Worm (Caenorhabditis elegans) whole organism, young adult: ENCODE results near the gene gcy-33.

Experiments used
- B0019.2 ChIP-seq: fragments of 200-800 bp; sonication (Bioruptor generic); conservative IDR thresholded peaks from 2 replicates; pipeline ENCODE4 v1.3.6; 2022; ENCODE audit warnings: missing genetic modification reagents, missing genetic modification characterization, missing compliant biosample characterization
- B0035.1 ChIP-seq: sonication (generic microtip); optimal IDR thresholded peaks from 2 replicates; lab custom pipeline; 2016; ENCODE audit warnings: missing genetic modification characterization, mild to moderate bottlenecking, missing compliant biosample characterization, missing genotype, missing genetic modification reagents
- B0261.1 ChIP-seq: sonication (generic microtip); optimal IDR thresholded peaks from 2 replicates; lab custom pipeline; 2016; ENCODE audit warnings: mild to moderate bottlenecking, missing genetic modification characterization, moderate library complexity, missing compliant biosample characterization
- B0336.3 ChIP-seq: fragments of 200-800 bp; sonication (Bioruptor generic); IDR thresholded peaks from 2 replicates; pipeline ENCODE4 v1.3.6; 2022; ENCODE audit warnings: missing genetic modification characterization, missing compliant biosample characterization
- C06A6.2 ChIP-seq: fragments of 200-800 bp; sonication (Bioruptor generic); conservative IDR thresholded peaks from 2 replicates; pipeline ENCODE4 v1.3.6; 2022; ENCODE audit warnings: missing genetic modification characterization, missing compliant biosample characterization
- D2030.7 ChIP-seq: fragments of 200-800 bp; sonication (Bioruptor generic); IDR thresholded peaks from 2 replicates; pipeline ENCODE4 v1.3.6; 2022; ENCODE audit warnings: missing genetic modification reagents, missing genetic modification characterization, missing compliant biosample characterization
- F10E7.11 ChIP-seq: sonication (generic microtip); optimal IDR thresholded peaks from 2 replicates; lab custom pipeline; 2017; ENCODE audit warnings: mild to moderate bottlenecking, missing genetic modification characterization, moderate library complexity, missing compliant biosample characterization
- F23B12.7 ChIP-seq: sonication (generic microtip); optimal IDR thresholded peaks from 2 replicates; lab custom pipeline; 2017; ENCODE audit warnings: missing genetic modification characterization, mild to moderate bottlenecking, missing compliant biosample characterization, antibody characterized with exemption, moderate library complexity; ENCODE audit not compliant: insufficient read depth
- F33H1.4 ChIP-seq: fragments of 200-800 bp; sonication (Bioruptor generic); IDR thresholded peaks from 2 replicates; pipeline ENCODE4 v1.3.6; 2022; ENCODE audit warnings: missing genetic modification reagents, missing genetic modification characterization, missing compliant biosample characterization
- F55B11.4 ChIP-seq: sonication (generic microtip); optimal IDR thresholded peaks from 2 replicates; lab custom pipeline; 2016; ENCODE audit warnings: missing compliant biosample characterization, missing genetic modification characterization, borderline replicate concordance; ENCODE audit not compliant: insufficient read depth
- F57C9.4 ChIP-seq: sonication (generic microtip); optimal IDR thresholded peaks from 2 replicates; lab custom pipeline; 2017; ENCODE audit warnings: mild to moderate bottlenecking, missing genetic modification characterization, missing compliant biosample characterization
- K12H6.12 ChIP-seq: fragments of 200-800 bp; sonication (Bioruptor generic); optimal IDR thresholded peaks from 2 replicates; lab custom pipeline; 2018; ENCODE audit warnings: mild to moderate bottlenecking, missing genetic modification characterization, missing compliant biosample characterization
- T07F8.4 ChIP-seq: sonication (generic microtip); optimal IDR thresholded peaks from 2 replicates; lab custom pipeline; 2016; ENCODE audit warnings: mild to moderate bottlenecking, missing genetic modification characterization, moderate library complexity, missing compliant biosample characterization
- T26A5.8 ChIP-seq: sonication (generic microtip); optimal IDR thresholded peaks from 2 replicates; lab custom pipeline; 2016; ENCODE audit warnings: missing genetic modification characterization, missing compliant biosample characterization
- Y53G8AR.9 ChIP-seq: fragments of 200-800 bp; sonication (Bioruptor generic); conservative IDR thresholded peaks from 2 replicates; pipeline ENCODE4 v1.3.6; 2022; ENCODE audit warnings: missing genetic modification reagents, missing genetic modification characterization, missing compliant biosample characterization
- Y56A3A.18 ChIP-seq: fragments of 200-800 bp; sonication (Bioruptor generic); IDR thresholded peaks from 2 replicates; pipeline ENCODE4 v1.3.6; 2022; ENCODE audit warnings: missing genetic modification reagents, missing genetic modification characterization, missing compliant biosample characterization
- akir-1 ChIP-seq: fragments of 200-800 bp; sonication (Bioruptor generic); optimal IDR thresholded peaks from 2 replicates; lab custom pipeline; 2018; ENCODE audit warnings: mild to moderate bottlenecking, missing genetic modification characterization, moderate library complexity, missing compliant biosample characterization
- ama-1 ChIP-seq, 3 experiments: fragments of 150-350 bp in 1 of 3; sonication (generic microtip) in 2 of 3; optimal IDR thresholded peaks; 2 replicates each; lab custom pipeline; 2014 to 2018; ENCODE audit warnings: missing biosample characterization in 2 of 3, missing genetic modification characterization in 2 of 3, missing genetic modification reagents in 2 of 3
- aptf-2 ChIP-seq: fragments of 200-800 bp; sonication (Bioruptor generic); conservative IDR thresholded peaks from 2 replicates; pipeline ENCODE4 v1.3.6; 2022; ENCODE audit warnings: missing genetic modification reagents, missing genetic modification characterization, missing compliant biosample characterization
- attf-3 ChIP-seq: fragments of 200-800 bp; sonication (Bioruptor generic); conservative IDR thresholded peaks from 2 replicates; pipeline ENCODE4 v1.3.6; 2022; ENCODE audit warnings: missing genetic modification reagents, missing genetic modification characterization, missing compliant biosample characterization
- bed-2 ChIP-seq: fragments of 200-800 bp; sonication (Bioruptor generic); IDR thresholded peaks from 2 replicates; pipeline ENCODE4 v1.3.6; 2022; ENCODE audit warnings: missing genetic modification reagents, missing genetic modification characterization, missing compliant biosample characterization
- cebp-1 ChIP-seq, 2 experiments: fragments of 200-800 bp in 1 of 2; sonication (Bioruptor generic) in 1 of 2; sonication (generic microtip) in 1 of 2; IDR thresholded peaks in 1 of 2; optimal IDR thresholded peaks in 1 of 2; 2 replicates each; pipeline versions ENCODE4 v1.3.6 to Lab custom; 2017 to 2022; ENCODE audit warnings: missing compliant biosample characterization in 2 of 2, missing genetic modification characterization in 2 of 2, mild to moderate bottlenecking in 1 of 2, missing genetic modification reagents in 1 of 2, moderate library complexity in 1 of 2
- ceh-27 ChIP-seq: fragments of 200-800 bp; sonication (Bioruptor generic); optimal IDR thresholded peaks from 2 replicates; lab custom pipeline; 2018; ENCODE audit warnings: mild to moderate bottlenecking, missing genetic modification characterization, moderate library complexity, missing compliant biosample characterization
- ceh-79 ChIP-seq: sonication (generic microtip); optimal IDR thresholded peaks from 2 replicates; lab custom pipeline; 2017; ENCODE audit warnings: mild to moderate bottlenecking, missing genetic modification characterization, missing compliant biosample characterization
- dpl-1 ChIP-seq: fragments of 150-350 bp; optimal IDR thresholded peaks from 2 replicates; lab custom pipeline; 2014; ENCODE audit warnings: missing biosample characterization, missing genetic modification reagents, missing genetic modification characterization
- efl-1 ChIP-seq: fragments of 150-350 bp; optimal IDR thresholded peaks from 2 replicates; lab custom pipeline; 2014; ENCODE audit warnings: missing biosample characterization, missing genetic modification reagents, missing genetic modification characterization
- ekl-4 ChIP-seq: fragments of 200-800 bp; sonication (Bioruptor generic); IDR thresholded peaks from 2 replicates; pipeline ENCODE4 v1.3.6; 2022; ENCODE audit warnings: missing genetic modification reagents, missing genetic modification characterization, missing compliant biosample characterization
- hmg-1.2 ChIP-seq: fragments of 200-800 bp; sonication (Bioruptor generic); IDR thresholded peaks from 2 replicates; pipeline ENCODE4 v1.3.6; 2022; ENCODE audit warnings: missing genetic modification reagents, missing genetic modification characterization, missing compliant biosample characterization
- hmg-20 ChIP-seq: fragments of 200-800 bp; sonication (Bioruptor generic); IDR thresholded peaks from 2 replicates; pipeline ENCODE4 v1.3.6; 2022; ENCODE audit warnings: missing genetic modification reagents, missing genetic modification characterization, missing compliant biosample characterization
- hrde-1 ChIP-seq: sonication (generic microtip); optimal IDR thresholded peaks from 2 replicates; lab custom pipeline; 2016; ENCODE audit warnings: missing genetic modification characterization, mild to moderate bottlenecking, missing compliant biosample characterization, moderate library complexity, missing genotype, missing genetic modification reagents, borderline replicate concordance
- hsf-1 ChIP-seq: fragments of 200-800 bp; sonication (Bioruptor generic); IDR thresholded peaks from 2 replicates; pipeline ENCODE4 v1.3.6; 2022; ENCODE audit warnings: missing genetic modification reagents, missing genetic modification characterization, missing compliant biosample characterization
- lin-35 ChIP-seq, 3 experiments: fragments of 150-350 bp in 2 of 3; sonication (generic microtip) in 1 of 3; optimal IDR thresholded peaks; 2 replicates each; lab custom pipeline; 2014 to 2018; ENCODE audit warnings: missing biosample characterization in 3 of 3, missing genetic modification characterization in 3 of 3, missing genetic modification reagents in 3 of 3
- lin-40 ChIP-seq: sonication (generic microtip); optimal IDR thresholded peaks from 2 replicates; lab custom pipeline; 2016; ENCODE audit warnings: missing genetic modification characterization, mild to moderate bottlenecking, missing compliant biosample characterization, missing genotype, missing genetic modification reagents
- madf-6 ChIP-seq: fragments of 200-800 bp; sonication (Bioruptor generic); IDR thresholded peaks from 2 replicates; pipeline ENCODE4 v1.3.6; 2022; ENCODE audit warnings: missing genetic modification reagents, missing genetic modification characterization, missing compliant biosample characterization
- mel-28 ChIP-seq: sonication (generic microtip); optimal IDR thresholded peaks from 2 replicates; lab custom pipeline; 2016; ENCODE audit warnings: borderline replicate concordance, mild to moderate bottlenecking, missing genetic modification characterization, missing compliant biosample characterization
- nhr-120 ChIP-seq: fragments of 200-800 bp; sonication (Bioruptor generic); IDR thresholded peaks from 2 replicates; pipeline ENCODE4 v1.3.6; 2022; ENCODE audit warnings: missing genetic modification characterization, missing compliant biosample characterization
- nhr-80 ChIP-seq: sonication (generic microtip); optimal IDR thresholded peaks from 2 replicates; lab custom pipeline; 2016; ENCODE audit warnings: missing genetic modification characterization, missing compliant biosample characterization
- pbrm-1 ChIP-seq: fragments of 200-800 bp; sonication (Bioruptor generic); IDR thresholded peaks from 2 replicates; pipeline ENCODE4 v1.3.6; 2022; ENCODE audit warnings: missing genetic modification reagents, missing genetic modification characterization, missing compliant biosample characterization
- rpc-1 ChIP-seq, 2 experiments: fragments of 150-350 bp in 1 of 2; sonication (generic microtip) in 1 of 2; optimal IDR thresholded peaks; 2 replicates each; lab custom pipeline; 2014 to 2018; ENCODE audit warnings: missing biosample characterization in 1 of 2, missing genetic modification characterization in 1 of 2, missing genetic modification reagents in 1 of 2, missing genotype in 1 of 2
- snpc-1.3 ChIP-seq: sonication (generic microtip); optimal IDR thresholded peaks from 2 replicates; lab custom pipeline; 2017; ENCODE audit warnings: missing genetic modification characterization, mild to moderate bottlenecking, missing compliant biosample characterization, antibody characterized with exemption, moderate library complexity, missing genotype, missing genetic modification reagents; ENCODE audit not compliant: insufficient read depth
- tbp1 ChIP-seq: fragments of 200-800 bp; sonication (Bioruptor generic); optimal IDR thresholded peaks from 2 replicates; lab custom pipeline; 2018; ENCODE audit warnings: mild to moderate bottlenecking, missing genetic modification characterization, missing compliant biosample characterization
- tlf-1 ChIP-seq: fragments of 200-800 bp; sonication (Bioruptor generic); optimal IDR thresholded peaks from 2 replicates; lab custom pipeline; 2018; ENCODE audit warnings: mild to moderate bottlenecking, missing genetic modification characterization, missing compliant biosample characterization
- xnd-1 ChIP-seq: sonication (generic microtip); optimal IDR thresholded peaks from 2 replicates; lab custom pipeline; 2016; ENCODE audit warnings: missing genotype, missing genetic modification reagents, missing genetic modification characterization, missing compliant biosample characterization
- ztf-26 ChIP-seq: sonication (generic microtip); optimal IDR thresholded peaks from 2 replicates; lab custom pipeline; 2017; ENCODE audit warnings: missing genetic modification characterization, missing compliant biosample characterization
- ztf-28 ChIP-seq: fragments of 200-800 bp; sonication (Bioruptor generic); IDR thresholded peaks from 2 replicates; pipeline ENCODE4 v1.3.6; 2022; ENCODE audit warnings: missing genetic modification reagents, missing genetic modification characterization, missing compliant biosample characterization
- ztf-3 ChIP-seq: fragments of 200-800 bp; sonication (Bioruptor generic); optimal IDR thresholded peaks from 2 replicates; lab custom pipeline; 2018; ENCODE audit warnings: mild to moderate bottlenecking, missing genetic modification characterization, missing compliant biosample characterization

Gene gcy-33

ce11 chrV:12002866-12003485, 1.4 kb upstream of the gcy-33 start, which contains the start of gene cpr-9 (continued):
- TF ChIP-seq snpc-1.3 (tag; lab: Kevin White, UChicago): no peak
- no peak for TF ChIP-seq aptf-2 (GFP tag; lab: Robert Waterston, UW)
- no peak for TF ChIP-seq B0261.1
- TF ChIP-seq ekl-4 (GFP tag; lab: Robert Waterston, UW): peak; percentile 40; the same call in 1 of the 2 replicates
- TF ChIP-seq ztf-26: no peak
- no peak for TF ChIP-seq F57C9.4
- no peak for TF ChIP-seq B0019.2
- no peak for TF ChIP-seq hmg-20
- TF ChIP-seq pbrm-1: no peak
- no peak for TF ChIP-seq cebp-1 (GFP tag; IDR thresholded peaks at IDR 0.05; lab: Robert Waterston, UW)
- TF ChIP-seq cebp-1 (tag; optimal IDR thresholded peaks at IDR 0.05; lab: Kevin White, UChicago): peak; percentile 24
- TF ChIP-seq ztf-3: no peak
- TF ChIP-seq ztf-28 (GFP tag; lab: Robert Waterston, UW): no peak
- no peak for TF ChIP-seq C06A6.2 (GFP tag; lab: Robert Waterston, UW)
- no peak for TF ChIP-seq dpl-1 (GFP tag; lab: Kevin White, UChicago)
- peak; percentile 10 for TF ChIP-seq lin-40 (tag; lab: Kevin White, UChicago)
- peak; percentile 1 for TF ChIP-seq tbp1 (GFP tag; lab: Kevin White, UChicago)
- TF ChIP-seq Y53G8AR.9: 0 out of 2 replicates have a peak, but pooled peaks have one; percentile 11
- no peak for TF ChIP-seq tlf-1 (GFP tag; lab: Kevin White, UChicago)
- TF ChIP-seq bed-2: no peak
- no peak for TF ChIP-seq madf-6 (GFP tag; lab: Robert Waterston, UW)
- no peak for TF ChIP-seq akir-1 (GFP tag; lab: Kevin White, UChicago)
- peak; percentile 21 for TF ChIP-seq nhr-80 (tag; lab: Kevin White, UChicago)
- TF ChIP-seq efl-1 (GFP tag; lab: Kevin White, UChicago): no peak
- TF ChIP-seq lin-35 (GFP tag; optimal IDR thresholded peaks at IDR 0.05; lab: Kevin White, UChicago): no peak
- TF ChIP-seq ceh-27: no peak
- no peak for TF ChIP-seq Y56A3A.18 (GFP tag; lab: Robert Waterston, UW)
- TF ChIP-seq F10E7.11: no peak
- TF ChIP-seq attf-3: no peak
- TF ChIP-seq mel-28 (tag; lab: Kevin White, UChicago): no peak
- TF ChIP-seq D2030.7: no peak
- no peak for TF ChIP-seq K12H6.12 (tag; lab: Kevin White, UChicago)
- no peak for TF ChIP-seq hrde-1 (tag; lab: Kevin White, UChicago)
- TF ChIP-seq T07F8.4 (tag; lab: Kevin White, UChicago): no peak
- no peak for TF ChIP-seq F23B12.7
- TF ChIP-seq B0336.3 (GFP tag; lab: Robert Waterston, UW): peak; percentile 10; the same call in 1 of the 2 replicates
- no peak for TF ChIP-seq F33H1.4
- no peak for TF ChIP-seq B0035.1
- 0 out of 2 replicates have a peak, but pooled peaks have one; percentile 6 for TF ChIP-seq hmg-1.2 (GFP tag; lab: Robert Waterston, UW)
- no peak for TF ChIP-seq nhr-120 (GFP tag; lab: Robert Waterston, UW)
- no peak for TF ChIP-seq rpc-1 (optimal IDR thresholded peaks at IDR 0.05; lab: Kevin White, UChicago)
- no peak for TF ChIP-seq rpc-1 (tag; optimal IDR thresholded peaks at IDR 0.05; lab: Kevin White, UChicago)
- TF ChIP-seq T26A5.8 (tag; lab: Kevin White, UChicago): no peak
- TF ChIP-seq F55B11.4 (tag; lab: Kevin White, UChicago): no peak
- no peak for TF ChIP-seq ceh-79
- TF ChIP-seq xnd-1 (tag; lab: Kevin White, UChicago): no peak
- no peak for TF ChIP-seq ama-1 (optimal IDR thresholded peaks at IDR 0.05; lab: Kevin White, UChicago)
- no peak for TF ChIP-seq ama-1 (GFP tag; optimal IDR thresholded peaks at IDR 0.05; lab: Kevin White, UChicago)
- TF ChIP-seq hsf-1: no peak
